Worm (Caenorhabditis elegans): Measurements from ENCODE around the gene F42C5.5.

DNA sequence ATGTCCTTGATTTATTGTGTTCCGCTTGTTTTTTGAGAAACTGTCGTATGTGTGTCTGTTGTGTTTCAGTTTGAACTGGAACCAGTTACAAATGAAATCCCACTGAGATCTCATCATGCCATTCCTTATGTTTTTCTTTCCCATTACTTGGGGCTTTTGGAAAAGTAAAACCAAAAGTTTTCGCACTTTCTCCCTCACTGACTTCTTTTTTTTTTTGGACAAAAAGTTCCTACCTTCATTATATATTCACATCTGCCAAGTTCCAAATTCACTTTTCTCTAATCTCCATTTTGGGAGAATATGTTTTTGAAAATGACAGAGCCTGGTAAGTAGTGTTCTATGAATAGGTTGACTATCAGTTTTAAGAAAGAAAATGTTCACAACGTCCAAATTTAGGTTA lies 17.4 kb downstream of the F42C5.5 start, which contains the start of gene C06E4.2:
- TF ChIP-seq fos-1 (tag; optimal IDR thresholded peaks at IDR 0.05) (no peak), nhr-25 (tag; optimal IDR thresholded peaks at IDR 0.05) (no peak), snpc-4 (tag; optimal IDR thresholded peaks at IDR 0.05) (no peak), hmg-11 (tag; optimal IDR thresholded peaks at IDR 0.05) (no peak), unc-62 (GFP tag; optimal IDR thresholded peaks at IDR 0.05) (no peak), pha-4 (tag; optimal IDR thresholded peaks at IDR 0.05) (no peak), nfya-1 (tag; optimal IDR thresholded peaks at IDR 0.05; ENCODE audit: insufficient read depth) (no peak), aly-2 (tag; optimal IDR thresholded peaks at IDR 0.05) (no peak), nhr-12 (tag; optimal IDR thresholded peaks at IDR 0.05) (no peak), ZK546.5 (tag; optimal IDR thresholded peaks at IDR 0.05) (no peak), ama-1 (optimal IDR thresholded peaks at IDR 0.05) (no peak), pqm-1 (tag; optimal IDR thresholded peaks at IDR 0.05) (no peak)
